Fruit fly (Drosophila melanogaster): ENCODE measurements around the gene CG33253.

The CG33253 gene

DNA sequence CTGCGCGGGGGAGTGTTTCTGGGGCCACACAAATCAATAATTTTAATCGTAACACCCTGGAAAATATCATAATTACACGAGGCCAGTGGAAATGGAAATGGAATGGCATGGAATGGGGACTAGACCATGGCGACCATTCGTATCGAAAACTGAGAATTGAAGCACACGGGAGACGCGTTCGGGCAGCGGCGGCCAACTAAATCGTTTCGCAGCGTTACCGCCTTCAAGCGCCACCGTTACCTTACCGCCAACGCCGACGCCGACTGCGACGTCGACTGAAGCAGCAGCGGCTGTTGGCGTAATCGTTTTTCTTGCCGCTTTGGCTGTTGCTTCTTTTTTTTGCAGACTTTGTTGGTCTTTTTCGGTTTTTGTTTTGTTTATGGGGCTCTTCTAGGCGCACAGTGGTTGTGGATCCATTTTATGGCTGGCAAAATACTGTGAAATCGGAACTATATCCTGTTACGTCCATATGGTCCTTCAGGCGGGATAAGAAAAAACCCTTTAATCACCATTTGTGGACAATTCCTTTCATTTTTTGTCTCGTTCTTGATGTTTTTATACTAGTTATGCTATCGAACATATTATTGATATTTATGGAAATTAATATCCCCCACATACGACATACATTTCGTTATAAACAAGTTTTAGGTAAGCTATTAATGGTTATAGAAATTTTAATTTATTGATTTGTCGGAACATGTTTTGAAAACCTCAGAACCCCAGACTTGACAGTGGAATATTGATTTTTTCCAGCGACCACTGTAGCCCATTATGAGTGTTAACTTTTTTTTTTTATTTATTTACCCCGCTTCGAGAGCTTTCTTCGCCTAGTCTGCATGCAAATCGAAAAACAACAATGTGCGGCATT lies 17.8 kb upstream of the CG33253 start (continued):
- TF ChIP-seq CG15479 (GFP tag; optimal IDR thresholded peaks at IDR 0.05) (no peak), Drgx (GFP tag; IDR thresholded peaks at IDR 0.05) (peak; percentile 43), Abd-B (GFP tag; optimal IDR thresholded peaks at IDR 0.05) (no peak), CG1024 (GFP tag; IDR thresholded peaks at IDR 0.05) (no peak), CG32772 (GFP tag; IDR thresholded peaks at IDR 0.05) (no peak), CG16813 (GFP tag; IDR thresholded peaks at IDR 0.05; ENCODE audit: partially characterized antibody) (no peak), CG30403 (GFP tag; optimal IDR thresholded peaks at IDR 0.05) (peak; percentile 2), Dref (GFP tag; IDR thresholded peaks at IDR 0.05) (no peak), hbn (GFP tag; IDR thresholded peaks at IDR 0.05; ENCODE audit: partially characterized antibody) (no peak), CG10654 (GFP tag; optimal IDR thresholded peaks at IDR 0.05) (no peak), nau (GFP tag; optimal IDR thresholded peaks at IDR 0.05) (no peak), CG3995 (GFP tag; optimal IDR thresholded peaks at IDR 0.05) (no peak), CG10462 (GFP tag; optimal IDR thresholded peaks at IDR 0.05) (no peak), dati (GFP tag; IDR thresholded peaks at IDR 0.05) (no peak), C15 (GFP tag; IDR thresholded peaks at IDR 0.05) (no peak), CG2678 (tag; optimal IDR thresholded peaks at IDR 0.05) (peak; percentile 36), sd (tag; optimal IDR thresholded peaks at IDR 0.05) (no peak), Hsf (GFP tag; optimal IDR thresholded peaks at IDR 0.05) (no peak), ato (GFP tag; IDR thresholded peaks at IDR 0.05; ENCODE audit: partially characterized antibody) (no peak), slou (GFP tag; optimal IDR thresholded peaks at IDR 0.05) (no peak), Bdp1 (GFP tag; optimal IDR thresholded peaks at IDR 0.05) (no peak), sug (tag; optimal IDR thresholded peaks at IDR 0.05) (peak; percentile 94), CG8359 (GFP tag; optimal IDR thresholded peaks at IDR 0.05; ENCODE audit: borderline replicate concordance) (no peak), CG4404 (GFP tag; IDR thresholded peaks at IDR 0.05) (no peak), NC2β (GFP tag; optimal IDR thresholded peaks at IDR 0.05) (no peak), HLH3B (GFP tag; IDR thresholded peaks at IDR 0.05) (no peak), CG31388 (GFP tag; optimal IDR thresholded peaks at IDR 0.05) (no peak), CG9876 (GFP tag; optimal IDR thresholded peaks at IDR 0.05) (no peak), unpg (GFP tag; optimal IDR thresholded peaks at IDR 0.05) (no peak), Sin3A (optimal IDR thresholded peaks at IDR 0.05) (no peak), Rx (GFP tag; IDR thresholded peaks at IDR 0.05) (no peak), ttk (GFP tag; IDR thresholded peaks at IDR 0.05) (no peak), Atf6 (GFP tag; IDR thresholded peaks at IDR 0.05) (no peak), CG30020 (tag; optimal IDR thresholded peaks at IDR 0.05) (no peak), CG8388 (GFP tag; optimal IDR thresholded peaks at IDR 0.05) (no peak), CG6765 (GFP tag; optimal IDR thresholded peaks at IDR 0.05) (no peak), CG17802 (tag; optimal IDR thresholded peaks at IDR 0.05) (no peak), CG4282 (GFP tag; optimal IDR thresholded peaks at IDR 0.05) (no peak), fru (optimal IDR thresholded peaks at IDR 0.05) (no peak), CG14965 (GFP tag; optimal IDR thresholded peaks at IDR 0.05; ENCODE audit: borderline replicate concordance) (no peak), Dek (tag; optimal IDR thresholded peaks at IDR 0.05) (no peak), cad (GFP tag; optimal IDR thresholded peaks at IDR 0.05) (no peak), CG3726 (GFP tag; IDR thresholded peaks at IDR 0.05) (no peak), TFAM (GFP tag; optimal IDR thresholded peaks at IDR 0.05) (no peak), CG12236 (GFP tag; optimal IDR thresholded peaks at IDR 0.05) (no peak), Dfd (GFP tag; optimal IDR thresholded peaks at IDR 0.05) (no peak), sr (GFP tag; IDR thresholded peaks at IDR 0.05) (no peak), slp2 (GFP tag; optimal IDR thresholded peaks at IDR 0.05) (no peak), pb (GFP tag; optimal IDR thresholded peaks at IDR 0.05) (no peak), CG12942 (GFP tag; optimal IDR thresholded peaks at IDR 0.05) (no peak), wdn (GFP tag; IDR thresholded peaks at IDR 0.05) (no peak), CG8089 (GFP tag; optimal IDR thresholded peaks at IDR 0.05) (no peak)

All from whole organism, embryonic.